Fruit fly (Drosophila melanogaster): ENCODE data around the gene CG6005.

DNA sequence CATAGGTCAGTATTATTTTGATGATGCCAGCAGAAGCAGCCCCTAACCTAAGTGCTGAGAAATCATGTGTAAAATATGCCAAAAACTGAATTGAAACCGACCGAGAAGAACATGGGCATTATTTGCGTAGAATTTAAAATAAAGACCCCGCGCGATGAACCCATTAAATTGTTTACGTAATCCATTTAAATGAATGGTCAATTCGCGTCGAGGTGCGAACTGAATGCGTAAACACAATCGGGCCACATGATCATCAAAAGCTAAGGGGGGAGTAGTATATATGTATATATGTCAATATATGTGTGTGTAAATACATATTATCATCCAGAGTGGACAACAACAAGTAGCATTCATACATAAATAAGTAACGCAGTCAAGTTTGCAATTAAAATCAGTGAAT is 36.3 kb upstream of the CG6005 start:
- TF ChIP-seq fru (GFP tag; optimal IDR thresholded peaks at IDR 0.05), result no peak
- TF ChIP-seq psq (GFP tag; optimal IDR thresholded peaks at IDR 0.05), result no peak
- TF ChIP-seq Mio (GFP tag; optimal IDR thresholded peaks at IDR 0.05), result no peak
- TF ChIP-seq Rel (GFP tag; optimal IDR thresholded peaks at IDR 0.05), result no peak
- no peak for TF ChIP-seq Rel (tag; optimal IDR thresholded peaks at IDR 0.05)
- no peak for TF ChIP-seq usp (GFP tag; optimal IDR thresholded peaks at IDR 0.05)
- no peak for TF ChIP-seq Dfd (GFP tag; optimal IDR thresholded peaks at IDR 0.05)
- no peak for TF ChIP-seq pan (optimal IDR thresholded peaks at IDR 0.05)
- no peak for TF ChIP-seq dmrt93B (GFP tag; optimal IDR thresholded peaks at IDR 0.05)
- TF ChIP-seq CrebA (GFP tag; optimal IDR thresholded peaks at IDR 0.05; ENCODE audit: borderline replicate concordance), result no peak
